Fruit fly (Drosophila melanogaster) whole organism: ENCODE results near the gene chic.

ENCODE experiments used
- CG8478 ChIP-seq: fragments of >200 bp; optimal IDR thresholded peaks from 2 replicates; lab custom pipeline; 2018; ENCODE audit warnings: inconsistent platforms
- Dll ChIP-seq: fragments of >200 bp; optimal IDR thresholded peaks from 2 replicates; lab custom pipeline; 2017
- EcR ChIP-seq, 2 experiments: fragments of >200 bp; optimal IDR thresholded peaks; 2 replicates each; lab custom pipeline; 2017; ENCODE audit warnings: missing biosample characterization in 2 of 2, missing genetic modification characterization in 2 of 2, missing genetic modification reagents in 2 of 2
- pan ChIP-seq: fragments of >200 bp; optimal IDR thresholded peaks from 2 replicates; lab custom pipeline; 2017
- psq ChIP-seq: fragments of >200 bp; optimal IDR thresholded peaks from 2 replicates; lab custom pipeline; 2017
- usp ChIP-seq: fragments of >200 bp; optimal IDR thresholded peaks from 2 replicates; lab custom pipeline; 2017; ENCODE audit warnings: missing biosample characterization, missing genetic modification characterization, mixed read lengths

The chic gene

DNA sequence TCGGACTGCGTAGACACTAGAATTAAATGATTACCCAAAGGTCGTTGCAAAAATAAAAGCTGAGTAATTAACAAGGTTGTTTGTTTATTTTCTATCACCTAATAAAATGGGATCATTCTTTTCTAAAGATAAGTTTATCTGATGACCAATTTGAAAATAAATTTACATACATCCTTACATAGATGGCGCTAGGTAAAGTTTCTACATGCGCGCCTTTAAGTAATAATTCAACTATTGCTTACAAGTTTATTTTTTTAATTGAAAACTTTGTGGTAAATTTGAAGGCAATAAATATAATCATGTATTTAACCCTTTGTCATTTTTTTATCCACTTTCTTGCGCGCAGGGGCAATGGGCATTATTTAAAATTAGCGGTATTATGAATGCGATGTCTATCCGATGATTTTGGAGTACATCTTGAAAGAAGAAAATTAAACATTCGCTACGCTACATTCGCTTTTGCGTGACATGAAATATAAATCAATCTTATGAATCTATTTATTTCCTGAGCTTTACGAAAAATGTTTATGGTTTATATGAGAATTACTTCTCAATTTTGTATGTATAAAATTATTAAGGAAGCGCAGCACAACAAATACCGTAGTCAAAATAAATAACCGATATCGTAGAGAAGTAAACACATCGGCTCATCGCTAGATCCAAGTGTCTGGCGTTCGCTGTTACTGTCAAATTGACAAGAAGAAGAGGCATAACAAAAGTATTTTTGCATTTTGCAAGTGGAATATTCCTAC, 31.9 kb downstream of the chic start, which contains the start of gene CG9044:
Gene CG9044, plus strand, starts transcription at position 676 of the 752 bp plus-strand sequence.
- TF ChIP-seq CG8478 (lab: Kevin White, UChicago): no peak
- TF ChIP-seq pan (lab: Kevin White, UChicago): no peak
- TF ChIP-seq usp (GFP tag; lab: Kevin White, UChicago): no peak
- TF ChIP-seq psq (lab: Kevin White, UChicago): no peak
- TF ChIP-seq Dll: no peak
- no peak for TF ChIP-seq EcR (GFP tag; optimal IDR thresholded peaks at IDR 0.05; lab: Kevin White, UChicago)

DNA sequence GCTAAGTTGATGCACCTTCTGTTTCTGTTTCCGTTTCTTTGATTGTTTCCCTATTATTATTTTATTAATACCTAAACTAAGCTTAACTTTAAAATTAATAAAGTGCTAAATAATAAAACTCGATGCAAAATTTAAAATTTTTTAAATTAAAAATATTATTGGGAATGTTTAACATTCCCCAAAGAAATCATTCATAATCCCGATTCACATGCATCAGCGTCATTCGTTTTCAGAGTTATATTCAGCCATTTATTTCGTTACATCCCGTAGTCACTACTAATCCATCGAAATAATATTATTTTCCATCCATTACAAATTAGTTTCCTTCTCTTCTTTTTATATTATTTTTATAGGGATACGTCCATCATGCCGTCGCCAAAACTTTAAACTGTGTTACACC, 33.3 kb downstream of the chic start:
- no peak for TF ChIP-seq pan (lab: Kevin White, UChicago)
- no peak for TF ChIP-seq psq (lab: Kevin White, UChicago)
- TF ChIP-seq EcR (GFP tag; optimal IDR thresholded peaks at IDR 0.05; lab: Kevin White, UChicago): no peak
- TF ChIP-seq CG8478 (lab: Kevin White, UChicago): no peak
- no peak for TF ChIP-seq usp (GFP tag; lab: Kevin White, UChicago)
- TF ChIP-seq Dll: no peak

DNA sequence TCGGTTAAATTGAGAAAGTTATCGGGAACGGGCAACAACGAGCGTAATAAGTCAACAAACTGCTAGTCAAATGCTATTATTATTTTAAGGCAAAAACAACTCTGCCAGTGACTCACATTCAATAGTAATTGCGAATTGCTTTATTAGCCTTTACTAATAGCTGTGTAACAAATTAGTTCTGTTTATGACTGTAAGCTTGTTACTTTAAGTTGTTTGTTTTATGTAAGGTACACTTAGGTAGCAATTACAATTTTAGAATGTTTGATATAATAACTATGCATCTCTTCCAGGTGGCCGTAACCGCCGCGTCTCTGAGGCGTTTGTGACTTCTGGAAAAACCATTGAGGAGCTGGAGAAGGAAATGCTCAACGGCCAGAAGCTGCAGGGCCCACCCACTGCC, 34.1 kb downstream of the chic start:
- TF ChIP-seq Dll (no peak), EcR (GFP tag; optimal IDR thresholded peaks at IDR 0.05; lab: Kevin White, UChicago) (no peak), pan (lab: Kevin White, UChicago) (no peak), CG8478 (lab: Kevin White, UChicago) (no peak), psq (lab: Kevin White, UChicago) (no peak), usp (GFP tag; lab: Kevin White, UChicago) (no peak)

DNA sequence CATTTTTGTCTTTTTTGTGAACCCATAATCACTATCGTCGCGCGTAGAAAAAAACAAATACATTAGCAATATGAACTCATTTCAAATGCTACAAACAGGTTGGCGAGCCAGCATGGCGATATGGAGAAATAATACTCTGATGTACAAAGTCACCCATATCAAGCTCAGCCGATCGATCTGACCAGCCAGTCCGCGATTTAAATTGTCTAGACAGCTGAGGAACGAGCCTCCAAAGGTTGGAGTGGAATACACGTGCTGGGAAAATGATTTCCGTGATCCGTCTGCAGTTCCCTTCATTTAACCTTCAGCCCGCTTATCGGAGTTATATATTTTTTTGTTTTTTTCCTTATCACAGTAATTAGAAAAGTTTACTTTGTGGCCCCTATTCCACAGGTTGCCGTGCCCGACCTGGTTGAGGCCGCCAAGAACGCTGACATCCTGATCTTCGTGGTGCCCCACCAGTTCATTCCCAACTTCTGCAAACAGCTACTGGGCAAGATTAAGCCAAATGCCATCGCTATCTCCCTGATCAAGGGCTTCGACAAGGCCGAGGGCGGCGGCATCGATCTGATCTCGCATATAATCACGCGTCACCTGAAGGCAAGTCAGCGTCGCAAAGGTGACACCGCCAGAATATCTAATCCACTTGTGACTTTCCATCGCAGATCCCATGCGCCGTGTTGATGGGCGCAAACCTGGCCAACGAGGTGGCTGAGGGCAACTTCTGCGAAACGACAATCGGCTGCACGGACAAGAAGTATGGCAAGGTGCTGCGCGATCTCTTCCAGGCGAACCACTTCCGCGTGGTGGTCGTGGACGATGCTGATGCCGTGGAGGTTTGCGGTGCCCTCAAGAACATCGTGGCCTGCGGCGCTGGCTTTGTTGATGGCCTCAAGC, 34.9 kb downstream of the chic start:
- TF ChIP-seq CG8478 (lab: Kevin White, UChicago): no peak
- no peak for TF ChIP-seq psq (lab: Kevin White, UChicago)
- TF ChIP-seq EcR (GFP tag; optimal IDR thresholded peaks at IDR 0.05; lab: Kevin White, UChicago): no peak
- TF ChIP-seq usp (GFP tag; lab: Kevin White, UChicago): no peak
- no peak for TF ChIP-seq pan (lab: Kevin White, UChicago)
- no peak for TF ChIP-seq Dll

DNA sequence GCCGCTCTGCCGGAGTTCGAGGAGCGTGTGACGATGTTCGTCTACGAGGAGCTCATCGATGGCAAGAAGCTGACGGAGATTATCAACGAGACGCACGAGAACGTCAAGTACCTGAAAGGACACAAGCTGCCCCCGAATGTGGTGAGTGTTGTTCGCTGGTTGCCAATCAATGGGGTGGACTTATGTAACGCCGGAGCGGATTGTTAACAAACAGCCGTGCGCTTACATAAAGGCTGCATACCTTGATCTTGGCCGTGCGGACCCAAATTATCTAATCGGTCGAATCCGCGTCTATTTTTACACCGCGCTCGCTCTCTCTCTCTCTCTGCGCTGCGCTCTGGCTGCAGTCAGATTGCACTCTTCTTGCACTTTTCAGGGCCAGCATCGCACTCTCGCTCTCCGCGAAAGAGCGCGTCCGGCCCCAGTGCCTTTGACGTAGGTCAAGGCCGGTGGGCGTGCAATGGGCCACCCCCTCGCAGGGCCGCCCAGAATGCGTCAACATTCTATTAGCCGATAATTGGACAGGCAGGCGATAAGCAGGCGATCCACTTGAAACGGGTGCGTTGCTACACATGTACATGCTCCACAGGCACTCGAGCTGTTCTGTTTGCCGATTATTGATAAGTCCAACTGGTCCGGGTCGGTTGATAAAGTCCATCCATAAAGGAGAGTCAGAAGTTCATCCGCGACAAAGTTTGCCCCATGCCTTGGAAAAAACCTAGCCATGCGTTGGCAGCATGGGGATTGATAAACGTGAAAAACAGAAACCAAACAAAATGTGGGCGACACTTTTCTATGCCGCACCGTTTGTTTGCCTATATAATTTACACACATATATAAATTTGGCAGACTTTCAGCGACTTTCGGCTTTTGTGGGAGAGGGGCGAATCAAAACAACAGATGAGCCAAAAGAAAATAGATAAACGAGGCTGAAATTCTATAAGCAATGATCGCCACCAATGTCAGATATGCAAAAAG, 36.2 kb downstream of the chic start:
- TF ChIP-seq CG8478 (lab: Kevin White, UChicago) (no peak), pan (lab: Kevin White, UChicago) (no peak), usp (GFP tag; lab: Kevin White, UChicago) (no peak), Dll (no peak), psq (lab: Kevin White, UChicago) (no peak), EcR (GFP tag; optimal IDR thresholded peaks at IDR 0.05; lab: Kevin White, UChicago) (no peak)

DNA sequence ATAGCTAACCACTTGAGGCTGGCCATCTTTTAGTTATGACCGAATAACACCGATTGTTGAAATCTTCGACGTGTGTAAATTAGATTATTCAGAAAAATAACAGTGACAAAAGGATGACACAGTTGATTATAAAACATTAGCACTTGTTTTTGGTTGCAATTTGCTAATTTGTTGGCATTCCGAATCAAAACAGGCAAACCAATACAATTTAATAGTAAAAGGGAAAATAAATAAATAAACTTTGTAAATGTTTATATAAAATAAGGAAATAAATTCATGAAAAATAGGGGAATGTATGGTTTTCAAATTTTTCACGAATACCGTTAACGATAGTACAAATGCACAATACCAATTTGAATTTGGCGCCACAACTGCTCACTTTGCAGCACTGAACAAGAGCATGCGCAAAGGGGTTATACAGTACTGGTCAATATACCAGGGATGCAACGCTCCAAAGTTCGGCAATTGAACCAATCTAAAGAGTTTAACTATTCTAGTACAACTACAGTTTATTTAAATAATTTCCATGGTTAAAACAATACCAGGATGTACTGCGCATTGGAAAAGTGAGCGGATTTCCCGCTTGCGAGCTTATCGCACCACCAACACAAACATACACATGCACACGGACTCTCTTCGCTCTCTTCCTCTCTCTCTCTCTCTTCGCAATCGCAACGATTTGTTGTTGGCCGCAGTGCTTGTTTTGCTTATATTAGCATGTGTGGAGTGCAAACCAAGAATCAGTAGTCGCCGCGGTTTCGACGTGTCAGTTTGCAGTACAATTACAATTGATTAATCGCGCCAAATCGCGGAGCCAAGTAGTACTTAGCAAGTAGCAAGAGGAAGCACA, 37.4 kb downstream of the chic start, which contains the start of the genes Sfp26Ad and Gpdh1:
Gene Sfp26Ad, minus strand, starts transcription at position 76 of the 850 bp plus-strand sequence.
Gene Gpdh1, plus strand, starts transcription at position 415 of the 850 bp plus-strand sequence.
- peak; percentile 84 for TF ChIP-seq Dll
- TF ChIP-seq CG8478 (lab: Kevin White, UChicago): no peak

DNA sequence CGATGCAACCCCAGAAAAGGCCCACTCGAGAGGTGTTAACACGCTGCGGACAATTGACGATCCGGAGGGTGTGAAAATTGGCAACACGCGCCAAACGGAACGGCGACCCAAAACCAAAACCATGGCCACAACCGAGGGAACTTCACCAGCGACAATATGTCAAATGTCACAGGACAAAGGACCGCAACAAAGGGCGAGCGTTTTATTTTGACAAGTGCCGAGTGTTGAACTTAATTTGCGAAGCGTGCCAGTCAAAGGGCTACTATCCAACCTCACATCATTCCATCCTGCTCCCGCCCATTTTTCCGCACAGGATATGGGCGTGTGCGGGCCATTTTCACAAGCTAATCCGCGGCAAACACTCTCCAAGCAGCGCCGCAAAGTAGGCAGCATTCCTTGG, 53.5 kb downstream of the chic start:
- TF ChIP-seq pan (lab: Kevin White, UChicago): no peak
- no peak for TF ChIP-seq CG8478 (lab: Kevin White, UChicago)
- TF ChIP-seq psq (lab: Kevin White, UChicago): no peak
- TF ChIP-seq Dll: no peak
- TF ChIP-seq usp (GFP tag; lab: Kevin White, UChicago): no peak
- TF ChIP-seq EcR (GFP tag; optimal IDR thresholded peaks at IDR 0.05; lab: Kevin White, UChicago): no peak

DNA sequence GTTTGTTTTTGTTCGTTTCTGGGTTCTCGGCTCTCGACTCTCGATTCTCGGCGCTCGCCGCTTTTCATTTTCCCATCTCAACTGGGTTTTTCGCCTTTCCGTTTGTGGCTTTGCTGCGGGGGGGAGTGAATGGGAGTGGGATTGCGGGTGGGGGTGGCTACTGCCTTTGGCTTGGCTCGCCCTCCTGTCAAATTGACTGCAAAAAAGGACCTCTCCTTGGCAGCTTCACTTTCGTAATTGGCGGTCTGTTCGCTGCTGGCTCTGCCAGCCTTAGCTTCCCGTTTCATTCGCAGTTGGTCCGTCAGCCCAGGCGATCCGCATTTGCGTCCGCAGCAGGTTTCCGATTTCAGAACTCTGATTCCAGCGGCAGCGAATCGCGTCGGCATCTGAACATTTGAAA, 55.2 kb downstream of the chic start, which contains the start of gene dsf:
Gene dsf, plus strand, starts transcription at position 301 of the 400 bp plus-strand sequence.
- no peak for TF ChIP-seq CG8478 (lab: Kevin White, UChicago)
- TF ChIP-seq EcR (GFP tag; optimal IDR thresholded peaks at IDR 0.05; lab: Kevin White, UChicago): no peak
- no peak for TF ChIP-seq psq (lab: Kevin White, UChicago)
- no peak for TF ChIP-seq Dll
- TF ChIP-seq pan (lab: Kevin White, UChicago): no peak
- no peak for TF ChIP-seq usp (GFP tag; lab: Kevin White, UChicago)

DNA sequence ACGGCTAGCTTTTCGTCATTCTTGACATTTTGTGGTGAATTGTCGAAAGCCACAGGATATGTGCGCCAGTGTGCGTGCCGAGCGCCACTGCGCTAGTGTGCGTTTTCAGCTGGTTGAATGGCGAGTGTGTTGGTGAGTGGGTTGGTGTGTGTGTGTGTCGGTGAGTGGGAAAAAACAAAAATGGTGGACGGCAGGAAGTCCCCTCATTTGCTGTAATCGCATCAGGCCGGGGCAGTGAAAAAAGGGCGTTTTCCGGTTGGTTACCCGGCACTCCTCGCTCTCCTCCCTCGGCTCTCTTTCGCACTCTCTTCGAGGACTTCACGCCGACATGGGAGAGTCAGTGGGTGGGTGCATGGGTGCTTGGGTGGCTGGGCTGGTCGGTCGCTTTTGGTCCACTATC, 55.7 kb downstream of the chic start:
- TF ChIP-seq EcR (GFP tag; optimal IDR thresholded peaks at IDR 0.05; lab: Kevin White, UChicago) (no peak), Dll (no peak), psq (lab: Kevin White, UChicago) (no peak), pan (lab: Kevin White, UChicago) (no peak), usp (GFP tag; lab: Kevin White, UChicago) (no peak), CG8478 (lab: Kevin White, UChicago) (no peak)
